Fruit fly (Drosophila melanogaster) whole organism, pupa: Measurements from ENCODE around the gene CG42718.

ENCODE experiments used
- CG8159 ChIP-seq: fragments of 200-800 bp; sonication (Bioruptor generic); optimal IDR thresholded peaks from 3 replicates; lab custom pipeline; 2018; ENCODE audit warnings: missing biosample characterization, mild to moderate bottlenecking, missing genetic modification characterization, moderate library complexity
- CG8301 ChIP-seq: fragments of 200-800 bp; sonication (Bioruptor generic); optimal IDR thresholded peaks from 2 replicates; lab custom pipeline; 2018; ENCODE audit warnings: missing biosample characterization, mild to moderate bottlenecking, missing genetic modification characterization
- CG9948 ChIP-seq: fragments of 200-800 bp; sonication (Bioruptor generic); optimal IDR thresholded peaks from 2 replicates; lab custom pipeline; 2018; ENCODE audit warnings: missing biosample characterization, mild to moderate bottlenecking, missing genetic modification characterization, moderate library complexity
- rn ChIP-seq: fragments of 200-800 bp; sonication (Bioruptor generic); IDR thresholded peaks from 2 replicates; pipeline ENCODE4 v1.3.6; 2022; ENCODE audit warnings: missing biosample characterization, missing genetic modification characterization

DNA sequence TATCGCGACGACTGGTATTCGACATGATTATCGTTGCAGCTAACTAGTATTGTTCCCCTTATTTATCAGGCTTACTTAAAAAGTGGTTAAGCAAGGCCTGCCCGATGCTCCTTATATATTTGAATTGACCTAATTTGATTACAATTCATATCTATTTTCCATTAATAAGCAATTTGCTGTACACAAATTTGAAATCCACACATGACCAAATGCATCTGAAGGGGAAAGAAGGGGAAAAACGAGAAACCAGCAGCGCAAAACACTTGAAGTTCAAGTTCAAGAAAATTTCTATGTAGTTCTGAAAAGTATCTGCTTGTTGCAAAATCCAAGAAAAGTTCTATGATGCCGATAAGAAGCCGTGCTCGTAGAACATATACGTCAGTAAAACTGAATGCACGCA, 5.6 kb upstream of the CG42718 start, which contains the start of the genes CG13040 and CG13039:
- TF ChIP-seq rn (GFP tag; lab: Robert Waterston, UW) (no peak), CG8159 (no peak), CG9948 (no peak), CG8301 (no peak)
